Worm (Caenorhabditis elegans) whole organism, L3 larva: ENCODE measurements around the gene ndua-7.

Experiments
- ceh-82 ChIP-seq: fragments of 150-350 bp; optimal IDR thresholded peaks from 2 replicates; lab custom pipeline; 2014; ENCODE audit warnings: missing biosample characterization, missing genetic modification characterization
- ceh-9 ChIP-seq: sonication (generic microtip); optimal IDR thresholded peaks from 2 replicates; lab custom pipeline; 2018; ENCODE audit warnings: missing biosample characterization, missing genetic modification characterization
- fkh-10 ChIP-seq: sonication (generic microtip); optimal IDR thresholded peaks from 2 replicates; lab custom pipeline; 2017; ENCODE audit warnings: missing biosample characterization, missing genetic modification reagents, missing genetic modification characterization
- nhr-12 ChIP-seq: fragments of 150-350 bp; optimal IDR thresholded peaks from 2 replicates; lab custom pipeline; 2014; ENCODE audit warnings: missing biosample characterization, missing genetic modification characterization
- snpc-4 ChIP-seq: fragments of 150-350 bp; optimal IDR thresholded peaks from 2 replicates; lab custom pipeline; 2014; ENCODE audit warnings: missing biosample characterization, missing genetic modification characterization
- unc-39 ChIP-seq: sonication (generic microtip); optimal IDR thresholded peaks from 4 replicates; lab custom pipeline; 2017; ENCODE audit warnings: missing biosample characterization, missing genetic modification characterization

DNA sequence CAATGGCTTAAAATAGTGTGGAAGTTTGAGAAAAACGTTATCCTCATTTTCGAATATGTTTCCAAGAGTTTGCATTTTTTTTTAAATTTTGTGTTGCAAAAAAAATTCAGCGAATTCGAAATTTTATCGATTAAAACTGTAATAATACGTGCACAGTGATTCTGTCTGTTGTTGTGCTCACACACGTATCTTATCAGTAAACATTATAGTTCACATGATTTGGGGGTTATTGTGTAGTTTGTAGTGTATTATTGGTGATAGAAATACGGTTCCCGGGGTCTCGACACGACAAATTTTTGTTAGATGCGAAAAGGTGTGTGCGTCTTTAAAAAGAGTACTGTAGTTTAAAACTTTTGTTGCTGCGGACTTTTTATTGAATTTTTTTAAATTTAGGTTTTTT, 1.3 kb upstream of the ndua-7 start, which contains the start of gene drr-1:
- no peak for TF ChIP-seq fkh-10 (GFP tag; lab: Kevin White, UChicago)
- no peak for TF ChIP-seq nhr-12
- TF ChIP-seq ceh-9 = no peak
- no peak for TF ChIP-seq ceh-82 (tag; lab: Kevin White, UChicago)
- TF ChIP-seq snpc-4 (tag; lab: Kevin White, UChicago) = no peak
- no peak for TF ChIP-seq unc-39
